Worm (Caenorhabditis elegans): ENCODE results near the gene C30G4.2.

C30G4.2 gene

DNA sequence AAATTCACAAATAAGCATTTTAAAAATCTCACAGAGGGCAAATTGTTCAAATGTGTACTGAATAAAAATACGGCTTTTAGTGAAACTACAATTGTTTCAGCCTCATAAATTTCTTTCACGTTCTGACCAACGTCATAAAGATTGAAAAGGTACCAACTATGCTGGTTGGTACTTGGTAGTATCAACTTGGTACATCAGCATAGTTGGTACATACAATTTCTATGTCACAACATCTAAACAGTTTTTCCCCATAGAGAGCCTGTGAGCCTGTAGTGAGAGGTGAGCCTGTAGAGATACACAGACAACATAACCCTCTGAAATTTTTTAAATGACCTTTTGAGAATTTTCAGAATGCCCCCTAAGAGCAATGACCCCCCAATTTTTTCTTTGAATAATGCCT is 26.3 kb downstream of the C30G4.2 start:
- TF ChIP-seq tbx-8 (GFP tag; optimal IDR thresholded peaks at IDR 0.05) (no peak), ces-1 (GFP tag; optimal IDR thresholded peaks at IDR 0.05) (no peak)

DNA sequence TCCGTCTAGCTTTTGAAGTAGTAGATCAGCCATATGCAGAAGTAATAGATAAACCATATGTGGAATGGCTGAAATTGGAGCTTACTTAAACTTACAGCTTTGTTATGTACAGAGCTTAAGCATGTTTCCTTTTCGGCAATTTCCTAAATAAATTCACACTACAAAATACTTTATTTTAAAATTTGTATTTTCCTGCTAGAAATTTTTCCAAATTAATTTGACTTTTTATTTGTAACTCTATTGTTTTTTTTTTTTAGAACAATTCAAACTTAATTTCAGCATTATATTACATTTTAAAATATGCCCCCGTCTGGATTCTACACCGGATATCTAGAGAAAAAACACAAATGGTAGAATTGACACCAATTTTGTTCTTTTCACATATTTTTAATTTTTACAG is 32.3 kb downstream of the C30G4.2 start, which contains the start of gene F35B3.3:
F35B3.3 (plus strand) TSS at position 301 of the 400 bp plus-strand sequence.
- TF ChIP-seq elt-3 (tag; optimal IDR thresholded peaks at IDR 0.05) (no peak), blmp-1 (tag; optimal IDR thresholded peaks at IDR 0.05) (no peak), ces-1 (GFP tag; optimal IDR thresholded peaks at IDR 0.05) (no peak), zip-8 (tag; optimal IDR thresholded peaks at IDR 0.05) (no peak), mab-5 (tag; optimal IDR thresholded peaks at IDR 0.05) (no peak), snpc-4 (tag; optimal IDR thresholded peaks at IDR 0.05) (no peak), ceh-43 (GFP tag; optimal IDR thresholded peaks at IDR 0.05) (no peak), mls-2 (tag; optimal IDR thresholded peaks at IDR 0.05) (no peak), nhr-12 (tag; optimal IDR thresholded peaks at IDR 0.05) (no peak), ceh-39 (tag; optimal IDR thresholded peaks at IDR 0.05) (no peak), pha-4 (tag; optimal IDR thresholded peaks at IDR 0.05) (no peak), unc-62 (GFP tag; optimal IDR thresholded peaks at IDR 0.05) (no peak), tbx-8 (GFP tag; optimal IDR thresholded peaks at IDR 0.05) (no peak), lsy-2 (tag; optimal IDR thresholded peaks at IDR 0.05) (no peak), nhr-2 (tag; optimal IDR thresholded peaks at IDR 0.05) (no peak), lin-13 (tag; optimal IDR thresholded peaks at IDR 0.05) (no peak), nhr-28 (tag; optimal IDR thresholded peaks at IDR 0.05) (no peak), drap-1 (GFP tag; optimal IDR thresholded peaks at IDR 0.05) (no peak)

DNA sequence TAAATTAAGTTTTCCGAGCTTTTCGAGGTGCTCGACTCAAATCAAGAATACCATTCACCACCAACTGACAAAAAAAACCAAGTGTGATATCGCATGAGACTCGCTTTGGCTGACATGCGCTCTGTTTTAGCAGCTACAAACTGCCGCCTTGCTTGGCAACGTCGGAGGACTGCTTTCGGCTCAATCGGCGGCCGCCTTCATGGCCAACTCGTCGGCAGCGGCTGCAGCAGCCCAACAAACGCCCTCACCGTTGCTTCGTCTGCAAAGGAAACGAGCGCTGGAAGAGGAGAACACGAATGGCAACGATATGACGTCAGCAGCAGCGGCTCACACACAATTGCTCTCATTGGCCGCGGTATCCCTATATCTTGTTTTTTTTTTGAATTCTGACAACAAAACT is 38.6 kb downstream of the C30G4.2 start:
- no peak for TF ChIP-seq tbx-8 (GFP tag; optimal IDR thresholded peaks at IDR 0.05)
- no peak for TF ChIP-seq mep-1 (tag; optimal IDR thresholded peaks at IDR 0.05)
- no peak for TF ChIP-seq ztf-11 (tag; optimal IDR thresholded peaks at IDR 0.05)
- no peak for TF ChIP-seq M03D4.4 (tag; optimal IDR thresholded peaks at IDR 0.05)
- TF ChIP-seq nhr-28 (tag; optimal IDR thresholded peaks at IDR 0.05): no peak
- TF ChIP-seq lsy-2 (tag; optimal IDR thresholded peaks at IDR 0.05): no peak
- TF ChIP-seq nhr-2 (tag; optimal IDR thresholded peaks at IDR 0.05): no peak
- TF ChIP-seq sptf-1 (tag; optimal IDR thresholded peaks at IDR 0.05): no peak
- TF ChIP-seq sem-2 (GFP tag; optimal IDR thresholded peaks at IDR 0.05): no peak
- TF ChIP-seq hlh-1 (tag; optimal IDR thresholded peaks at IDR 0.05): no peak

DNA sequence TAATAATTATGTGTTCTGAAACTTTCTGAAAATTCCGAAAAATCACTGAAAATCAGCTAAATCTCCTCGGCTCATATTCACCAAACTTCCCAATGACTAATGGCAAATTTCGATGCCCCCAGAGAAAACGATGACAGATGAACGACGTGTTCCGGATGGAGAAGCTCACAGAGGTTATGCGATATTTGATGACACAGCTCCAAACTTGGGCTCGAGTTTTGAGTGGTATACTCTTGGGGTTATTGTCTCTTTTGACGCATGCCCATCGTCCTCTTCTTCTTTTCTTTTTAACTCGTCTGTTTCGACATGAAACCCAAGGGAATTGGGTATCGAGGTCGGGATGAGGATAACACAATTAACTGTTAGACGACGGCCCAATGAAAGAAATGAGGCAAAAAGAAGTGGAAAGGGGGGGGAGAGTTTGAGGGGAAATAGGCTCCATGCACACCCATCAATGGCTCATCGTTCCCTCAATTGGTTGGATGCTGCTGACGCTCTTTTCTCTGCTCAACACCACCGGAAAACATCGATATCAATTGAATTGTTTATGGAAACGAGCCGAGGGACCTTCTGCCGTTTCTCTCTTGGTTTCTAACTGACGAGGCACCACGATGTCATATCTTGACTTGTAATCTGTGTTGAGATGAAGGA is 41.8 kb downstream of the C30G4.2 start:
- TF ChIP-seq flh-1 (GFP tag; optimal IDR thresholded peaks at IDR 0.05) (no peak), lin-13 (tag; optimal IDR thresholded peaks at IDR 0.05) (no peak), ztf-11 (tag; optimal IDR thresholded peaks at IDR 0.05) (no peak), mep-1 (tag; optimal IDR thresholded peaks at IDR 0.05) (peak; percentile 13), ces-1 (GFP tag; optimal IDR thresholded peaks at IDR 0.05) (peak; percentile 97), unc-39 (tag; optimal IDR thresholded peaks at IDR 0.05) (no peak), bed-3 (GFP tag; optimal IDR thresholded peaks at IDR 0.05) (no peak), nhr-28 (tag; optimal IDR thresholded peaks at IDR 0.05) (no peak), M03D4.4 (tag; optimal IDR thresholded peaks at IDR 0.05) (no peak), sptf-1 (tag; optimal IDR thresholded peaks at IDR 0.05) (no peak), cnd-1 (tag; optimal IDR thresholded peaks at IDR 0.05) (no peak), mab-5 (tag; optimal IDR thresholded peaks at IDR 0.05) (no peak), unc-62 (GFP tag; optimal IDR thresholded peaks at IDR 0.05) (peak; percentile 7), nhr-12 (tag; optimal IDR thresholded peaks at IDR 0.05) (no peak)

DNA sequence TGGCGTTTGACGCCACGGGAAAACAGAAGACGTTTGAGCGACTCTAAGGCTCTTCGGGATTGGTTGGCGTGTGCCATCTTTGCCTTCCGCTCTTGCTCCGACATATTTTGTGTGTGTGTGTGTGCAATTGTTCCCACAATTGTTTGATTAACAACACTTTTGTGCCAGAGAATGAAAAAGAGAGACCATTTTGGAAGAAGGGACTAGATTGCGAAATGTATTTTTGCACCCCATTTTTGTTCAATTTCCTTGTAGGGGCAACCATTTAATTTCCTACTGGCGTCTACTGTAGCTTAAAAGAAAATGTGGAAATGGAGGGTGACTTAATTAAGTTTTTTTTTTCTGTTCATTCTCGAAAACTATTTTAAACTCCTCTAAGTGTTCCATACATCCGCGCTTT is 43.3 kb downstream of the C30G4.2 start:
- TF ChIP-seq pha-4 (tag; optimal IDR thresholded peaks at IDR 0.05) (no peak), ces-1 (GFP tag; optimal IDR thresholded peaks at IDR 0.05) (peak; percentile 12), nhr-2 (tag; optimal IDR thresholded peaks at IDR 0.05) (no peak)

DNA sequence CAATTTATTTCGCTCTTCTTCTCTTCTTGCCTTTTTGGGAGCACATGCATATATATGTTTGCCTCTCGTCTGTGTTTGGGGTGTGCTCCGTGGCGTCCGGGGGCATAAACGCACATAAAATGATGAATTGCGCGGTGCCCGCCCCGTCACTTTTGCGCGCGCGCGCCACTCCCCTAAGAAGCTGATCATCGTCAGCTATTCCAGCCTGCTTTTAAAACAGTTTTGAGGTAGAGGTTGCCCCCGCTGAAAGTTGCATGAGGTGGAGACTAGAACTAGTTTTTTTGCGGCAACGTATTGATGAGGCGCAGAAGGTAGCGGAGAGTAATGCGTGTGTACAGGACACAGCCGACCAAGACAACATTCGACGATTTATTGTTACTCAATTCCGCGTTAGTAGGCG is 45.8 kb downstream of the C30G4.2 start:
- TF ChIP-seq mab-5 (tag; optimal IDR thresholded peaks at IDR 0.05) (no peak), zip-8 (tag; optimal IDR thresholded peaks at IDR 0.05) (no peak), elt-3 (tag; optimal IDR thresholded peaks at IDR 0.05) (no peak), drap-1 (GFP tag; optimal IDR thresholded peaks at IDR 0.05) (no peak), bed-3 (GFP tag; optimal IDR thresholded peaks at IDR 0.05) (no peak), snpc-4 (tag; optimal IDR thresholded peaks at IDR 0.05) (no peak), ceh-43 (GFP tag; optimal IDR thresholded peaks at IDR 0.05) (no peak), ztf-11 (tag; optimal IDR thresholded peaks at IDR 0.05) (no peak), nhr-12 (tag; optimal IDR thresholded peaks at IDR 0.05) (no peak), nhr-237 (tag; optimal IDR thresholded peaks at IDR 0.05) (no peak), sptf-1 (tag; optimal IDR thresholded peaks at IDR 0.05) (no peak), lsy-2 (tag; optimal IDR thresholded peaks at IDR 0.05) (no peak)

Measured in whole organism, mixed stage, embryonic.